Worm (Caenorhabditis elegans) whole organism, L2 larva: ENCODE results near the gene sor-1.
A peak's percentile ranks its signal among the peaks of the same experiment; 100 is the strongest.

Source experiments
- C34F6.9 ChIP-seq: fragments of 150-350 bp; optimal IDR thresholded peaks from 2 replicates; lab custom pipeline; 2014; ENCODE audit warnings: missing biosample characterization, missing genetic modification characterization
- F13H6.1 ChIP-seq: sonication (generic microtip); optimal IDR thresholded peaks from 2 replicates; lab custom pipeline; 2016; ENCODE audit warnings: missing genetic modification characterization, missing compliant biosample characterization
- R02D3.7 ChIP-seq: fragments of 150-350 bp; optimal IDR thresholded peaks from 2 replicates; lab custom pipeline; 2014; ENCODE audit warnings: missing biosample characterization, missing genetic modification characterization
- ZK546.5 ChIP-seq: sonication (generic microtip); optimal IDR thresholded peaks from 2 replicates; lab custom pipeline; 2017; ENCODE audit warnings: missing biosample characterization, missing genetic modification characterization
- ama-1 ChIP-seq: fragments of 150-350 bp; optimal IDR thresholded peaks from 2 replicates; lab custom pipeline; 2018; ENCODE audit warnings: inconsistent platforms
- blmp-1 ChIP-seq: sonication (generic microtip); optimal IDR thresholded peaks from 2 replicates; lab custom pipeline; 2017; ENCODE audit warnings: missing genetic modification characterization, mild to moderate bottlenecking, missing compliant biosample characterization, antibody characterized with exemption, moderate library complexity; ENCODE audit not compliant: insufficient read depth
- ceh-16 ChIP-seq: fragments of 150-350 bp; optimal IDR thresholded peaks from 2 replicates; lab custom pipeline; 2014; ENCODE audit warnings: missing biosample characterization, missing genetic modification characterization
- dmd-4 ChIP-seq: sonication (generic microtip); optimal IDR thresholded peaks from 2 replicates; lab custom pipeline; 2017; ENCODE audit warnings: missing biosample characterization, missing genetic modification characterization
- elt-3 ChIP-seq: sonication (generic microtip); optimal IDR thresholded peaks from 2 replicates; lab custom pipeline; 2017; ENCODE audit warnings: missing biosample characterization, missing genetic modification characterization
- fos-1 ChIP-seq: fragments of 150-350 bp; optimal IDR thresholded peaks from 2 replicates; lab custom pipeline; 2014; ENCODE audit warnings: missing biosample characterization, missing genetic modification characterization
- gmeb-1 ChIP-seq: fragments of 150-350 bp; optimal IDR thresholded peaks from 2 replicates; lab custom pipeline; 2014; ENCODE audit warnings: missing biosample characterization, missing genetic modification characterization
- lin-11 ChIP-seq: fragments of 150-350 bp; sonication (generic microtip); optimal IDR thresholded peaks from 2 replicates; lab custom pipeline; 2014; ENCODE audit warnings: missing biosample characterization, missing genetic modification characterization, inconsistent platforms, mixed read lengths
- lin-13 ChIP-seq: fragments of 150-350 bp; optimal IDR thresholded peaks from 2 replicates; lab custom pipeline; 2014; ENCODE audit warnings: missing biosample characterization, missing genetic modification reagents, missing genetic modification characterization
- lin-39 ChIP-seq: fragments of 150-350 bp; optimal IDR thresholded peaks from 2 replicates; lab custom pipeline; 2014; ENCODE audit warnings: missing biosample characterization, missing genetic modification reagents, missing genetic modification characterization
- lsy-2 ChIP-seq, 2 experiments: fragments of 150-350 bp in 1 of 2; sonication (generic microtip) in 1 of 2; optimal IDR thresholded peaks; 2 replicates each; lab custom pipeline; 2014 to 2017; ENCODE audit warnings: missing biosample characterization in 2 of 2, missing genetic modification characterization in 2 of 2
- mab-5 ChIP-seq: fragments of 150-350 bp; optimal IDR thresholded peaks from 2 replicates; lab custom pipeline; 2014; ENCODE audit warnings: missing biosample characterization, missing genetic modification characterization
- mbf-1 ChIP-seq: sonication (generic microtip); optimal IDR thresholded peaks from 2 replicates; lab custom pipeline; 2017; ENCODE audit warnings: missing biosample characterization, missing genetic modification characterization
- mdl-1 ChIP-seq, 2 experiments: fragments of 150-350 bp in 1 of 2; sonication (generic microtip) in 1 of 2; optimal IDR thresholded peaks; 2 replicates each; lab custom pipeline; 2017; ENCODE audit warnings: missing biosample characterization in 2 of 2, missing genetic modification characterization in 2 of 2
- nhr-11 ChIP-seq: fragments of 150-350 bp; optimal IDR thresholded peaks from 2 replicates; lab custom pipeline; 2014; ENCODE audit warnings: missing biosample characterization, missing genetic modification characterization
- nhr-129 ChIP-seq: fragments of 150-350 bp; optimal IDR thresholded peaks from 2 replicates; lab custom pipeline; 2014; ENCODE audit warnings: missing biosample characterization, missing genetic modification characterization
- nhr-23 ChIP-seq: fragments of 150-350 bp; optimal IDR thresholded peaks from 2 replicates; lab custom pipeline; 2014; ENCODE audit warnings: missing biosample characterization, missing genetic modification reagents, missing genetic modification characterization
- nhr-6 ChIP-seq: fragments of 150-350 bp; optimal IDR thresholded peaks from 2 replicates; lab custom pipeline; 2014; ENCODE audit warnings: missing biosample characterization, missing genetic modification characterization
- peb-1 ChIP-seq: fragments of 150-350 bp; optimal IDR thresholded peaks from 2 replicates; lab custom pipeline; 2014; ENCODE audit warnings: missing biosample characterization, missing genetic modification characterization
- sma-9 ChIP-seq, 2 experiments: fragments of 150-350 bp in 1 of 2; sonication (generic microtip) in 1 of 2; optimal IDR thresholded peaks; 2 replicates each; lab custom pipeline; 2014 to 2016; ENCODE audit warnings: missing genetic modification characterization in 2 of 2, mild to moderate bottlenecking in 1 of 2, missing biosample characterization in 1 of 2, missing compliant biosample characterization in 1 of 2, missing genetic modification reagents in 1 of 2, moderate library complexity in 1 of 2
- snpc-4 ChIP-seq: fragments of 150-350 bp; optimal IDR thresholded peaks from 2 replicates; lab custom pipeline; 2014; ENCODE audit warnings: missing biosample characterization, missing genetic modification characterization
- unc-39 ChIP-seq: fragments of 150-350 bp; optimal IDR thresholded peaks from 2 replicates; lab custom pipeline; 2014; ENCODE audit warnings: missing biosample characterization, missing genetic modification characterization
- unc-55 ChIP-seq: fragments of 150-350 bp; sonication (generic microtip); optimal IDR thresholded peaks from 3 replicates; lab custom pipeline; 2014; ENCODE audit warnings: missing biosample characterization, missing genetic modification reagents, missing genetic modification characterization
- unc-62 ChIP-seq: fragments of 150-350 bp; optimal IDR thresholded peaks from 2 replicates; lab custom pipeline; 2014; ENCODE audit warnings: missing biosample characterization, missing genetic modification reagents, missing genetic modification characterization
- zag-1 ChIP-seq: fragments of 150-350 bp; optimal IDR thresholded peaks from 2 replicates; lab custom pipeline; 2014; ENCODE audit warnings: missing biosample characterization, missing genetic modification characterization
- ztf-1 ChIP-seq: fragments of 200-800 bp; sonication (Bioruptor generic); conservative IDR thresholded peaks from 2 replicates; pipeline ENCODE4 v1.3.6; 2022; ENCODE audit warnings: missing genetic modification characterization, missing compliant biosample characterization
- ztf-11 ChIP-seq: sonication (generic microtip); optimal IDR thresholded peaks from 2 replicates; lab custom pipeline; 2017; ENCODE audit warnings: missing biosample characterization, missing genetic modification characterization
- ztf-4 ChIP-seq: fragments of 150-350 bp; optimal IDR thresholded peaks from 2 replicates; lab custom pipeline; 2014; ENCODE audit warnings: missing biosample characterization, missing genetic modification characterization

sor-1 gene

ce11 chrIII:8371595-8372305 is 46.2 kb upstream of the sor-1 start, which contains the start of gene lmbr-1:
Gene lmbr-1 (plus strand): TSS chrIII:8372255.
- no peak for TF ChIP-seq lin-39 (tag; lab: Kevin White, UChicago)
- TF ChIP-seq ama-1 (lab: Kevin White, UChicago): no peak
- TF ChIP-seq ztf-4 (tag; lab: Kevin White, UChicago): no peak
- no peak for TF ChIP-seq snpc-4 (tag; lab: Kevin White, UChicago)
- TF ChIP-seq ztf-1 (GFP tag; lab: Robert Waterston, UW): no peak
- TF ChIP-seq peb-1 (tag; lab: Kevin White, UChicago): no peak
- no peak for TF ChIP-seq nhr-129
- no peak for TF ChIP-seq R02D3.7 (tag; lab: Kevin White, UChicago)
- TF ChIP-seq, all 48 proteins: peak for 0

ce11 chrIII:8375000-8375399 is 43.0 kb upstream of the sor-1 start, which contains the start of gene met-2:
Gene met-2 (plus strand): TSS chrIII:8375300.
- TF ChIP-seq ztf-1 (GFP tag; lab: Robert Waterston, UW) (no peak), mbf-1 (tag; lab: Kevin White, UChicago) (no peak), nhr-11 (tag; lab: Kevin White, UChicago) (no peak)

- no peak for TF ChIP-seq dmd-4 (tag; lab: Kevin White, UChicago)
- no peak for TF ChIP-seq nhr-6 (tag; lab: Kevin White, UChicago)
- TF ChIP-seq mdl-1 (tag; optimal IDR thresholded peaks at IDR 0.05; lab: Kevin White, UChicago): no peak
- no peak for TF ChIP-seq unc-55
- no peak for TF ChIP-seq nhr-23 (tag; lab: Kevin White, UChicago)
- no peak for TF ChIP-seq peb-1 (tag; lab: Kevin White, UChicago)
- TF ChIP-seq nhr-11 (tag; lab: Kevin White, UChicago): no peak
Measured at ce11 chrIII:8380645-8381044, 37.3 kb upstream of the sor-1 start, which contains the start of gene R05D3.12. Gene R05D3.12 (plus strand): TSS chrIII:8380945.

- TF ChIP-seq nhr-129 (no peak), sma-9 (GFP tag; optimal IDR thresholded peaks at IDR 0.05; lab: Kevin White, UChicago) (no peak), sma-9 (tag; optimal IDR thresholded peaks at IDR 0.05; lab: Kevin White, UChicago) (no peak), lin-39 (tag; lab: Kevin White, UChicago) (no peak)
Measured at ce11 chrIII:8389539-8389938, 28.4 kb upstream of the sor-1 start, which contains the start of gene ZK353.4. Gene ZK353.4 (minus strand): TSS chrIII:8389639.

ce11 chrIII:8392307-8392706 is 25.7 kb upstream of the sor-1 start:
- TF ChIP-seq ZK546.5 (tag; lab: Kevin White, UChicago) (no peak), F13H6.1 (tag; lab: Kevin White, UChicago) (peak; percentile 20), ztf-11 (no peak), unc-62 (GFP tag; lab: Kevin White, UChicago) (no peak), zag-1 (tag; lab: Kevin White, UChicago) (peak; percentile 51), lsy-2 (tag; optimal IDR thresholded peaks at IDR 0.05; lab: Kevin White, UChicago) (peak in 1 of 2 experiments; percentile 46), mab-5 (tag; lab: Kevin White, UChicago) (no peak), gmeb-1 (tag; lab: Kevin White, UChicago) (no peak), unc-55 (peak; percentile 50), lin-13 (GFP tag; lab: Kevin White, UChicago) (peak; percentile 19), C34F6.9 (tag; lab: Kevin White, UChicago) (peak; percentile 73), nhr-129 (peak; percentile 97), unc-39 (tag; lab: Kevin White, UChicago) (peak; percentile 92), blmp-1 (tag; lab: Kevin White, UChicago) (no peak), fos-1 (tag; lab: Kevin White, UChicago) (peak; percentile 4), elt-3 (tag; lab: Kevin White, UChicago) (no peak), lin-11 (tag; lab: Kevin White, UChicago) (peak; percentile 11), ceh-16 (no peak), mdl-1 (tag; optimal IDR thresholded peaks at IDR 0.05; lab: Kevin White, UChicago) (no peak)
- TF ChIP-seq, all 48 proteins: peak for 10
